Worm (Caenorhabditis elegans) whole organism, midembryonic: ENCODE results near the gene srd-34.

ENCODE experiments used
- T22C8.4 ChIP-seq: fragments of 200-800 bp; sonication (Bioruptor generic); IDR thresholded peaks from 2 replicates; pipeline ENCODE4 v1.3.6; 2022; ENCODE audit warnings: missing genetic modification characterization, missing compliant biosample characterization
- cog-1 ChIP-seq: sonication (generic microtip); optimal IDR thresholded peaks from 2 replicates; lab custom pipeline; 2016; ENCODE audit warnings: missing genetic modification characterization, missing compliant biosample characterization
- flt-1 ChIP-seq: fragments of 200-800 bp; sonication (Bioruptor generic); IDR thresholded peaks from 2 replicates; pipeline ENCODE4 v1.3.6; 2022; ENCODE audit warnings: missing genetic modification characterization, missing compliant biosample characterization
- klf-2 ChIP-seq: fragments of 200-800 bp; sonication (Bioruptor generic); conservative IDR thresholded peaks from 2 replicates; pipeline ENCODE4 v1.3.6; 2022; ENCODE audit warnings: missing genetic modification reagents, missing genetic modification characterization, missing compliant biosample characterization
- med-1 ChIP-seq: sonication (generic microtip); optimal IDR thresholded peaks from 2 replicates; lab custom pipeline; 2017; ENCODE audit warnings: missing genetic modification characterization, mild to moderate bottlenecking, missing compliant biosample characterization, antibody characterized with exemption, missing genetic modification reagents; ENCODE audit not compliant: insufficient read depth
- ref-1 ChIP-seq: fragments of 200-800 bp; sonication (Bioruptor generic); conservative IDR thresholded peaks from 2 replicates; pipeline ENCODE4 v1.3.6; 2022; ENCODE audit warnings: missing genetic modification reagents, missing genetic modification characterization, missing compliant biosample characterization
- tab-1 ChIP-seq: fragments of 200-800 bp; sonication (Bioruptor generic); IDR thresholded peaks from 2 replicates; pipeline ENCODE4 v1.3.6; 2022; ENCODE audit warnings: missing genetic modification characterization, missing compliant biosample characterization
- ztf-23 ChIP-seq: fragments of 200-800 bp; sonication (Bioruptor generic); IDR thresholded peaks from 2 replicates; pipeline ENCODE4 v1.3.6; 2022; ENCODE audit warnings: missing genetic modification reagents, missing genetic modification characterization, missing compliant biosample characterization
- ztf-29 ChIP-seq: fragments of 200-800 bp; sonication (Bioruptor generic); IDR thresholded peaks from 2 replicates; pipeline ENCODE4 v1.3.6; 2022; ENCODE audit warnings: missing genetic modification reagents, missing genetic modification characterization, missing compliant biosample characterization

srd-34 gene

DNA sequence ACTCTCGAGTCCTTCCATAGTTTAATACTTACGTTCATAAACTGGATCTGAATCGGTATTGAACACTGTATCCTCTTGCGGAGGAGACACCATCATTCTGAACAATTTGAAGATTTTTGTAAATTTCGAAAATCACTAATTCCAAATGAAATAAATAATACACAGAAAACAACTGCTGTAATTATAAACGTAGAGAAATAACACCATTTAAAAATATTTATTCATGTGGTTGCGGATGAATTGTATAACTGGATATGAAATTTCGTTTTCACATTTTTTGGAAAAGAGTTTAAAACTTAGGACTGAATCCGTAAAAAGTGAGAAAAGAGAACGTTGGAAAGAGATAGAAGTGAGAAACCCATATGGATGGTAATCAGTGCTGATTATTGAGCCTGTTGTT, 29.3 kb upstream of the srd-34 start, which contains the start of gene mics-1:
mics-1 (minus strand) TSS at position 101 of the 400 bp plus-strand sequence.
- TF ChIP-seq ref-1 (GFP tag; lab: Robert Waterston, UW) (no peak), med-1 (GFP tag; lab: Kevin White, UChicago) (no peak), T22C8.4 (GFP tag; lab: Robert Waterston, UW) (no peak), flt-1 (GFP tag; lab: Robert Waterston, UW) (no peak), klf-2 (GFP tag; lab: Robert Waterston, UW) (no peak), cog-1 (tag; lab: Kevin White, UChicago) (no peak), ztf-29 (GFP tag; lab: Robert Waterston, UW) (no peak), tab-1 (no peak), ztf-23 (GFP tag; lab: Robert Waterston, UW) (no peak)

ce11 chrV:10576319-10576718, 27.4 kb upstream of the srd-34 start, which contains the start of gene vps-54:
vps-54 (minus strand) TSS chrV:10576419.
- TF ChIP-seq T22C8.4 (GFP tag; lab: Robert Waterston, UW) (no peak), flt-1 (GFP tag; lab: Robert Waterston, UW) (no peak), cog-1 (tag; lab: Kevin White, UChicago) (no peak), ref-1 (GFP tag; lab: Robert Waterston, UW) (no peak), ztf-23 (GFP tag; lab: Robert Waterston, UW) (no peak), ztf-29 (GFP tag; lab: Robert Waterston, UW) (no peak), tab-1 (no peak), klf-2 (GFP tag; lab: Robert Waterston, UW) (no peak), med-1 (GFP tag; lab: Kevin White, UChicago) (no peak)

- TF ChIP-seq T22C8.4 (GFP tag; lab: Robert Waterston, UW) (no peak), ztf-29 (GFP tag; lab: Robert Waterston, UW) (no peak), flt-1 (GFP tag; lab: Robert Waterston, UW) (no peak), cog-1 (tag; lab: Kevin White, UChicago) (no peak), med-1 (GFP tag; lab: Kevin White, UChicago) (no peak), tab-1 (no peak), klf-2 (GFP tag; lab: Robert Waterston, UW) (no peak), ztf-23 (GFP tag; lab: Robert Waterston, UW) (no peak), ref-1 (GFP tag; lab: Robert Waterston, UW) (no peak)
Measured at ce11 chrV:10574197-10574596, 25.3 kb upstream of the srd-34 start.

ce11 chrV:10572614-10573013, 23.7 kb upstream of the srd-34 start, which contains the start of gene del-6:
del-6 (plus strand) TSS chrV:10572914.
- TF ChIP-seq ref-1 (GFP tag; lab: Robert Waterston, UW), result no peak
- TF ChIP-seq tab-1, result no peak
- no peak for TF ChIP-seq cog-1 (tag; lab: Kevin White, UChicago)
- no peak for TF ChIP-seq flt-1 (GFP tag; lab: Robert Waterston, UW)
- no peak for TF ChIP-seq ztf-23 (GFP tag; lab: Robert Waterston, UW)
- no peak for TF ChIP-seq klf-2 (GFP tag; lab: Robert Waterston, UW)
- no peak for TF ChIP-seq ztf-29 (GFP tag; lab: Robert Waterston, UW)
- no peak for TF ChIP-seq T22C8.4 (GFP tag; lab: Robert Waterston, UW)
- TF ChIP-seq med-1 (GFP tag; lab: Kevin White, UChicago), result no peak

DNA sequence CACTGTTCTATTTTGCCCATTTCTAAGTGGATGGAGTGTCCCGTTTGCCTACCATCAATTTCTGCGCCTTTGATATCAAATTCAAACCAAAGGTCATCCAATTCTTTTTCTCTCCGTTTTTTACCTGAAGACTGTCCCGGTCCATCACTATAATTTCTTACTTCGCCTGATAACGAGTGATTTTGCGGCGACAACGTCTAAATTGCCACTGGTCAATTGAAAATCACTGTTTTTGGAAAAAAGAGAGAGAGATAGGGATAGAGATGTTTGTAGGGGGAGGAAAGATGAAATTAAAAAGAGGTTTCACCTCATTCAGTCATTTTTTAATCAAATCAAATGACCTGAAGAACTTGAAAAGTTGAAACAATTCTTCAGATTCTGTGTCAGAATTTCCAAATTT, 22.6 kb upstream of the srd-34 start:
- TF ChIP-seq klf-2 (GFP tag; lab: Robert Waterston, UW) (no peak), ztf-29 (GFP tag; lab: Robert Waterston, UW) (no peak), tab-1 (no peak), T22C8.4 (GFP tag; lab: Robert Waterston, UW) (no peak), cog-1 (tag; lab: Kevin White, UChicago) (no peak), ztf-23 (GFP tag; lab: Robert Waterston, UW) (no peak), ref-1 (GFP tag; lab: Robert Waterston, UW) (no peak), med-1 (GFP tag; lab: Kevin White, UChicago) (no peak), flt-1 (GFP tag; lab: Robert Waterston, UW) (no peak)

DNA sequence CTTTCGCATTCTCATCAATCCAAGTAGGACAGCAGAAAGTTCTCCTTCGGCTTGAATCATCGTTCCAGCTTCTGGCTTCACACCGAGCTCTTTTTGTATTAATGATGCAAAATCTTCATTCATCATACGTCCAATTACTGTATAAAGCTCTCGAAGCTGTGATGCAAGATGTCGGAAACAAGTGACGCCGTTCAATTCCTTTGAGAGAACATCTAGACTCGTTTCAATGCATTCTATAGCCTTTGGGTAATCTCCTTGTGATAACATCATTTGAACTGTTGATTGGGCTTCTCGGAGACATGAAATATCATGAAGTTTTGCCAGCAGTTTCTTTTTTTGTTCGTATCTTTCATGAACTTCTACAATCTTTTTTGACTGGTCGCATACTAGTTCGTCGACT, 19.6 kb upstream of the srd-34 start:
- no peak for TF ChIP-seq ztf-29 (GFP tag; lab: Robert Waterston, UW)
- TF ChIP-seq ztf-23 (GFP tag; lab: Robert Waterston, UW), result no peak
- TF ChIP-seq med-1 (GFP tag; lab: Kevin White, UChicago), result no peak
- no peak for TF ChIP-seq cog-1 (tag; lab: Kevin White, UChicago)
- no peak for TF ChIP-seq klf-2 (GFP tag; lab: Robert Waterston, UW)
- no peak for TF ChIP-seq flt-1 (GFP tag; lab: Robert Waterston, UW)
- TF ChIP-seq T22C8.4 (GFP tag; lab: Robert Waterston, UW), result no peak
- no peak for TF ChIP-seq ref-1 (GFP tag; lab: Robert Waterston, UW)
- TF ChIP-seq tab-1, result no peak

DNA sequence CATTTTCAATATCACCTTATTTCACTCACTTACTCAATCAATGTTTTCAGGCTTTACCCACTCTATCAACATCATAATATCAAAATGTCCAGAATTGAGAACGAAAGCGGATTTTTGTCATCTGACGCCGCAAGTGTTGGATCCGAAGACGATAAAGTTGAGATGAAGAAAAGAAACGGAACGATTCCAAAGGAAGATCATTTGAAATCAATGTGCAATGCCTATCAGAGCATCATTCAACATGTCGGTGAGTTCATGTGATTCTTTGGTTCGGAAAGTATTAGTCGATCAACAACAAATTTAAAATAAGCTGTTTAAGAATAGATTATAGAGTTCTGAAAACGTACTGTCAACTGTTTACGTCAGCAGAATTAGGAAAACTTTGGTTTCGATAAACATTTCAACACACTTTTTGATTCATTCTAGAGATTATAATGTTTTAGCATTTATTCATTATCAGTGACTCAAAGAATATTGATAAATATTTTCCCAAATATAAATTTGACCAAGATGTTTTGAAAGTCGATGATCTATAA, 16.0 kb upstream of the srd-34 start, which contains the start of gene cat-4:
cat-4 (plus strand) TSS at position 51 of the 536 bp plus-strand sequence.
- TF ChIP-seq ztf-29 (GFP tag; lab: Robert Waterston, UW) (no peak), T22C8.4 (GFP tag; lab: Robert Waterston, UW) (no peak), ref-1 (GFP tag; lab: Robert Waterston, UW) (no peak), ztf-23 (GFP tag; lab: Robert Waterston, UW) (no peak)

DNA sequence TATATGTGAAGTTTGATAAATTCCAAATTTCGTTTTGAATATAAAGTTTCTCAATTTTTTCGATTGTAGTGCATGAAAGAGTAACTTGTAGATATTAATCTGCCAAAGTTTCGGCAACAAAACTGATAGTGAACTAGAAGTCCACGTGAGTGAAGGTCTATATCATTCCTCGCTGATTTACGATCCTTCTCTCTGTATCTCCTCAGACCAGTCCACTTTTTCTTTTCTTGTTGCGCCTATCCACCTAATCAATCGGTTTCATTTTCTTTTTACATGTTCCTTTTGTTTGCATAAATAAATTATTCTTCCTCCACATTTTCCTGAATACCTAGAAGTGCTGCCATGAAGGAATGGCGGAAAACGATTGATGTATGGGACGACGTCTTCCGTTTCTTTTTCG, 15.3 kb upstream of the srd-34 start:
- no peak for TF ChIP-seq ztf-23 (GFP tag; lab: Robert Waterston, UW)
- TF ChIP-seq klf-2 (GFP tag; lab: Robert Waterston, UW), result no peak
- no peak for TF ChIP-seq ztf-29 (GFP tag; lab: Robert Waterston, UW)
- TF ChIP-seq med-1 (GFP tag; lab: Kevin White, UChicago), result no peak
- no peak for TF ChIP-seq T22C8.4 (GFP tag; lab: Robert Waterston, UW)
- no peak for TF ChIP-seq flt-1 (GFP tag; lab: Robert Waterston, UW)
- TF ChIP-seq ref-1 (GFP tag; lab: Robert Waterston, UW), result no peak

DNA sequence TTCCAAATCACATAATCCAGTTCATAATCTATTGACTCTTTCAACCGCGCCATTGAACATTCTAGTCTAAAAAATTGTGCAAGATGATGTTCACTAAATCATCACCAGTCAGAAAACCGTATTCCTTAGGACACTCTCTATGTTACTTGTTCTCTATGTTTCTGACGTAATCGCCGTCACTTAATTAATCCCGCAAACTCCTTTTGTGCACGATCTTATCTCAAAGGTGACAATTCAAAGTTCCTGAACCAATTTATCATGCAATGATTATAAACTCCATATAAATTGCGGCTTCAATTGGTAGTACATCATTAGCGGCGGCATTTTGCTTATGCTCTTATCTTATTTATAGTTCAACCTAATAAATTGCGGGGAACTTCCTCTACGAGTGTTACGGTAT, 13.9 kb upstream of the srd-34 start:
- TF ChIP-seq ref-1 (GFP tag; lab: Robert Waterston, UW) (no peak), klf-2 (GFP tag; lab: Robert Waterston, UW) (no peak), cog-1 (tag; lab: Kevin White, UChicago) (no peak), flt-1 (GFP tag; lab: Robert Waterston, UW) (no peak), ztf-23 (GFP tag; lab: Robert Waterston, UW) (no peak), tab-1 (no peak), T22C8.4 (GFP tag; lab: Robert Waterston, UW) (no peak), ztf-29 (GFP tag; lab: Robert Waterston, UW) (no peak), med-1 (GFP tag; lab: Kevin White, UChicago) (no peak)
